Worm (Caenorhabditis elegans) whole organism, L4 larva: ENCODE data around the gene Y50E8A.5.
A peak's percentile ranks its signal among the peaks of the same experiment; 100 is the strongest.

Experiments used
- F10B5.3 ChIP-seq: sonication (generic microtip); optimal IDR thresholded peaks from 2 replicates; lab custom pipeline; 2016; ENCODE audit warnings: mild to moderate bottlenecking, missing genetic modification characterization, missing compliant biosample characterization
- F26F4.8 ChIP-seq: fragments of 200-800 bp; sonication (Bioruptor generic); conservative IDR thresholded peaks from 2 replicates; pipeline ENCODE4 v1.3.6; 2022; ENCODE audit warnings: missing genetic modification characterization, missing compliant biosample characterization
- F44E2.7 ChIP-seq: fragments of 200-800 bp; sonication (Bioruptor generic); IDR thresholded peaks from 2 replicates; pipeline ENCODE4 v2.1.2; 2022; ENCODE audit warnings: missing genetic modification characterization, missing compliant biosample characterization
- F49E8.2 ChIP-seq: sonication (generic microtip); optimal IDR thresholded peaks from 2 replicates; lab custom pipeline; 2016; ENCODE audit warnings: missing compliant biosample characterization, mild to moderate bottlenecking, missing genetic modification characterization, borderline replicate concordance
- T20F7.1 ChIP-seq: fragments of 200-800 bp; sonication (Bioruptor generic); optimal IDR thresholded peaks from 2 replicates; lab custom pipeline; 2018; ENCODE audit warnings: mild to moderate bottlenecking, missing genetic modification characterization, missing compliant biosample characterization
- Y105C5A.15 ChIP-seq: fragments of 200-800 bp; sonication (Bioruptor generic); IDR thresholded peaks from 2 replicates; pipeline ENCODE4 v1.3.6; 2022; ENCODE audit warnings: missing genetic modification characterization, missing compliant biosample characterization
- Y5F2A.4 ChIP-seq: fragments of 200-800 bp; sonication (Bioruptor generic); optimal IDR thresholded peaks from 2 replicates; lab custom pipeline; 2018; ENCODE audit warnings: mild to moderate bottlenecking, missing genetic modification characterization, missing compliant biosample characterization
- aly-2 ChIP-seq: sonication (generic microtip); optimal IDR thresholded peaks from 2 replicates; lab custom pipeline; 2018; ENCODE audit warnings: missing biosample characterization, missing genetic modification characterization
- arid-1 ChIP-seq: fragments of 200-800 bp; sonication (Bioruptor generic); conservative IDR thresholded peaks from 2 replicates; pipeline ENCODE4 v1.3.6; 2022; ENCODE audit warnings: missing genetic modification reagents, missing genetic modification characterization, missing compliant biosample characterization
- attf-4 ChIP-seq: sonication (generic microtip); optimal IDR thresholded peaks from 3 replicates; lab custom pipeline; 2017; ENCODE audit warnings: missing biosample characterization, missing genetic modification characterization
- ceh-20 ChIP-seq: fragments of 200-800 bp; sonication (Bioruptor generic); IDR thresholded peaks from 2 replicates; pipeline ENCODE4 v1.3.6; 2022; ENCODE audit warnings: missing genetic modification reagents, missing genetic modification characterization, missing compliant biosample characterization
- ceh-44 ChIP-seq: fragments of 200-800 bp; sonication (Bioruptor generic); IDR thresholded peaks from 2 replicates; pipeline ENCODE4 v1.3.6; 2022; ENCODE audit warnings: missing genetic modification reagents, missing genetic modification characterization, missing compliant biosample characterization
- ceh-62 ChIP-seq: sonication (generic microtip); optimal IDR thresholded peaks from 2 replicates; lab custom pipeline; 2017; ENCODE audit warnings: missing biosample characterization, missing genetic modification characterization
- daf-19 ChIP-seq: fragments of 200-800 bp; sonication (Bioruptor generic); conservative IDR thresholded peaks from 2 replicates; pipeline ENCODE4 v1.3.6; 2022; ENCODE audit warnings: missing genetic modification characterization, missing compliant biosample characterization
- dpl-1 ChIP-seq: fragments of 150-350 bp; optimal IDR thresholded peaks from 2 replicates; lab custom pipeline; 2014; ENCODE audit warnings: missing biosample characterization, missing genetic modification reagents, missing genetic modification characterization
- dve-1 ChIP-seq: sonication (generic microtip); optimal IDR thresholded peaks from 2 replicates; lab custom pipeline; 2017; ENCODE audit warnings: antibody characterized with exemption, mild to moderate bottlenecking, missing genetic modification characterization, missing compliant biosample characterization; ENCODE audit not compliant: insufficient read depth
- egl-27 ChIP-seq: sonication (generic microtip); optimal IDR thresholded peaks from 3 replicates; lab custom pipeline; 2017; ENCODE audit warnings: missing biosample characterization, missing genetic modification reagents, missing genetic modification characterization
- egl-43 ChIP-seq: fragments of 200-800 bp; sonication (Bioruptor generic); IDR thresholded peaks from 2 replicates; pipeline ENCODE4 v1.3.6; 2022; ENCODE audit warnings: missing genetic modification reagents, missing genetic modification characterization, missing compliant biosample characterization
- fos-1 ChIP-seq: fragments of 150-350 bp; optimal IDR thresholded peaks from 2 replicates; lab custom pipeline; 2014; ENCODE audit warnings: missing biosample characterization, missing genetic modification characterization
- hlh-11 ChIP-seq: fragments of 200-800 bp; sonication (Bioruptor generic); optimal IDR thresholded peaks from 2 replicates; lab custom pipeline; 2018; ENCODE audit warnings: mild to moderate bottlenecking, missing genetic modification characterization, missing compliant biosample characterization
- hmg-1.1 ChIP-seq: fragments of 200-800 bp; sonication (Bioruptor generic); IDR thresholded peaks from 2 replicates; pipeline ENCODE4 v1.3.6; 2022; ENCODE audit warnings: missing genetic modification reagents, missing genetic modification characterization, missing compliant biosample characterization
- lim-7 ChIP-seq: fragments of 200-800 bp; sonication (Bioruptor generic); IDR thresholded peaks from 2 replicates; pipeline ENCODE4 v1.3.6; 2022; ENCODE audit warnings: missing genetic modification characterization, missing compliant biosample characterization
- lin-29 ChIP-seq: fragments of 200-800 bp; sonication (Bioruptor generic); IDR thresholded peaks from 2 replicates; pipeline ENCODE4 v1.3.6; 2022; ENCODE audit warnings: missing genetic modification reagents, missing genetic modification characterization, missing compliant biosample characterization
- lin-38 ChIP-seq: fragments of 200-800 bp; sonication (Bioruptor generic); IDR thresholded peaks from 2 replicates; pipeline ENCODE4 v1.3.6; 2022; ENCODE audit warnings: missing genetic modification reagents, missing genetic modification characterization, missing compliant biosample characterization
- lsy-2 ChIP-seq, 2 experiments: fragments of 150-350 bp in 1 of 2; sonication (generic microtip) in 1 of 2; optimal IDR thresholded peaks; 2 replicates each; lab custom pipeline; 2014 to 2017; ENCODE audit warnings: missing biosample characterization in 2 of 2, missing genetic modification characterization in 2 of 2
- madf-5 ChIP-seq, 2 experiments: fragments of 200-800 bp; sonication (Bioruptor generic); IDR thresholded peaks; 2 replicates each; pipeline ENCODE4 v1.3.6; 2022; ENCODE audit warnings: missing compliant biosample characterization in 2 of 2, missing genetic modification characterization in 2 of 2
- mep-1 ChIP-seq: fragments of 150-350 bp; sonication (generic microtip); optimal IDR thresholded peaks from 3 replicates; lab custom pipeline; 2014; ENCODE audit warnings: missing biosample characterization, missing genetic modification characterization
- mes-2 ChIP-seq: sonication (generic microtip); optimal IDR thresholded peaks from 2 replicates; lab custom pipeline; 2016; ENCODE audit warnings: missing genotype, mild to moderate bottlenecking, missing genetic modification characterization, missing compliant biosample characterization; ENCODE audit not compliant: poor library complexity, severe bottlenecking
- mxl-3 ChIP-seq: fragments of 200-800 bp; sonication (Bioruptor generic); optimal IDR thresholded peaks from 2 replicates; lab custom pipeline; 2018; ENCODE audit warnings: mild to moderate bottlenecking, missing genetic modification characterization, missing compliant biosample characterization
- nhr-102 ChIP-seq: sonication (generic microtip); optimal IDR thresholded peaks from 2 replicates; lab custom pipeline; 2016; ENCODE audit warnings: mild to moderate bottlenecking, missing genetic modification characterization, moderate library complexity, missing compliant biosample characterization
- nhr-111 ChIP-seq: fragments of 200-800 bp; sonication (Bioruptor generic); optimal IDR thresholded peaks from 2 replicates; lab custom pipeline; 2018; ENCODE audit warnings: mild to moderate bottlenecking, missing genetic modification characterization, missing compliant biosample characterization
- nhr-41 ChIP-seq: fragments of 200-800 bp; sonication (Bioruptor generic); IDR thresholded peaks from 2 replicates; pipeline ENCODE4 v1.3.6; 2022; ENCODE audit warnings: missing genetic modification reagents, missing genetic modification characterization, missing compliant biosample characterization
- nhr-48 ChIP-seq: sonication (generic microtip); optimal IDR thresholded peaks from 2 replicates; lab custom pipeline; 2016; ENCODE audit warnings: mild to moderate bottlenecking, missing genetic modification characterization, missing compliant biosample characterization
- nhr-6 ChIP-seq: fragments of 150-350 bp; optimal IDR thresholded peaks from 2 replicates; lab custom pipeline; 2014; ENCODE audit warnings: missing biosample characterization, missing genetic modification characterization
- nhr-77 ChIP-seq: fragments of 150-350 bp; optimal IDR thresholded peaks from 2 replicates; lab custom pipeline; 2014; ENCODE audit warnings: missing biosample characterization, missing genetic modification characterization
- php-3 ChIP-seq: fragments of 200-800 bp; sonication (Bioruptor generic); IDR thresholded peaks from 2 replicates; pipeline ENCODE4 v1.3.6; 2022; ENCODE audit warnings: missing genetic modification reagents, missing genetic modification characterization, missing compliant biosample characterization
- rbr-2 ChIP-seq: sonication (generic microtip); optimal IDR thresholded peaks from 2 replicates; lab custom pipeline; 2016; ENCODE audit warnings: missing genotype, missing genetic modification characterization, missing compliant biosample characterization
- set-16 ChIP-seq: fragments of 200-800 bp; sonication (Bioruptor generic); IDR thresholded peaks from 2 replicates; pipeline ENCODE4 v1.3.6; 2022; ENCODE audit warnings: missing genetic modification reagents, missing genetic modification characterization, missing compliant biosample characterization
- snpc-1.2 ChIP-seq: fragments of 200-800 bp; sonication (Bioruptor generic); IDR thresholded peaks from 2 replicates; pipeline ENCODE4 v1.3.6; 2022; ENCODE audit warnings: missing genetic modification reagents, missing genetic modification characterization, missing compliant biosample characterization
- spr-1 ChIP-seq: sonication (generic microtip); optimal IDR thresholded peaks from 2 replicates; lab custom pipeline; 2016; ENCODE audit warnings: mild to moderate bottlenecking, missing genetic modification characterization, missing compliant biosample characterization
- tag-97 ChIP-seq: fragments of 200-800 bp; sonication (Bioruptor generic); IDR thresholded peaks from 2 replicates; pipeline ENCODE4 v1.3.6; 2022; ENCODE audit warnings: missing genetic modification characterization, missing compliant biosample characterization
- unc-130 ChIP-seq: sonication (generic microtip); optimal IDR thresholded peaks from 2 replicates; lab custom pipeline; 2016; ENCODE audit warnings: missing genetic modification reagents, missing genetic modification characterization, missing compliant biosample characterization
- vab-7 ChIP-seq: fragments of 200-800 bp; sonication (Bioruptor generic); IDR thresholded peaks from 2 replicates; pipeline ENCODE4 v1.3.6; 2022; ENCODE audit warnings: missing genetic modification reagents, missing genetic modification characterization, missing compliant biosample characterization
- zag-1 ChIP-seq: fragments of 150-350 bp; optimal IDR thresholded peaks from 2 replicates; lab custom pipeline; 2014; ENCODE audit warnings: missing biosample characterization, missing genetic modification characterization
- zfp-2 ChIP-seq: sonication (generic microtip); optimal IDR thresholded peaks from 2 replicates; lab custom pipeline; 2016; ENCODE audit warnings: mild to moderate bottlenecking, missing genetic modification characterization, missing compliant biosample characterization
- zfp-3 ChIP-seq: fragments of 200-800 bp; sonication (Bioruptor generic); conservative IDR thresholded peaks from 2 replicates; pipeline ENCODE4 v1.3.6; 2022; ENCODE audit warnings: missing genetic modification reagents, missing genetic modification characterization, missing compliant biosample characterization
- zip-11 ChIP-seq: fragments of 200-800 bp; sonication (Bioruptor generic); IDR thresholded peaks from 2 replicates; pipeline ENCODE4 v1.3.6; 2022; ENCODE audit warnings: missing genetic modification characterization, missing compliant biosample characterization
- ztf-11 ChIP-seq: fragments of 150-350 bp; optimal IDR thresholded peaks from 2 replicates; lab custom pipeline; 2014; ENCODE audit warnings: missing biosample characterization, missing genetic modification characterization
- ztf-7 ChIP-seq: fragments of 150-350 bp; optimal IDR thresholded peaks from 2 replicates; lab custom pipeline; 2014; ENCODE audit warnings: missing biosample characterization, missing genetic modification characterization

The Y50E8A.5 gene

DNA sequence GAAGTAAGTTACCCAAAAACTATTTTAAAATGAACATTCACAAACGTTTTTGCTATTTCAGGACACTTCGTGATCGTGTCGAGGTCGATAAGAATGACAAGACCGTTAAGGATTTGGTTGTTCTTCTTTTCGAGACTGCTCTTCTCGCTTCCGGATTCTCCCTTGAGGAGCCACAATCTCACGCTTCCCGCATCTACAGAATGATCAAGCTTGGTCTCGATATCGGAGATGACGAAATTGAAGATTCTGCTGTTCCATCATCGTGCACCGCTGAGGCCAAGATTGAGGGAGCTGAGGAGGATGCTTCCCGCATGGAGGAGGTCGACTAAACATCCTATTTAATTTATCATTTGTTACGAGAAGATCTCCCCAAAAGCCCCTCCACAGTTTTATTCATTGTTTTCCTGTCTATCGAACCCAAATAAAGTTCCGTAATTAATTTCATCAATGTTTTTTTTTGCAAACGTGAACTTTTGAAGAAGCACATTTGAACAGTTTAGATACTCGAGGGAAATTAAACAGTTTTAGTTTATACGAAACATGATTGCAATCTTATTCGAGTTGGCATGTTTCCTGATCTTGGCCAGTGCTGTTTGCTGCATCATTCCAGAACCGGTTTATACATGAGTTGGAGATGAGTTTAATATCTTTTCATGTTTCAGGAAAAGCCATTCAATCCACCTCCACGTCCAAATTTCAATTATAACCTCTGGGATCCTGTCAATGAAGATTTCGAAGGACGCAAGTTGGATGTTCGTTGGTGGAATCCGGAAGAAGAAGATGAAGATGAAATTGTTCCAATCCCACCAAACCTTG is 48.4 kb downstream of the Y50E8A.5 start, which contains the start of gene C47E8.11:
Gene C47E8.11, plus strand, starts transcription at position 520 of the 816 bp plus-strand sequence.
- TF ChIP-seq php-3 (GFP tag; lab: Robert Waterston, UW) (0 out of 2 replicates have a peak, but pooled peaks have one; percentile 35), nhr-41 (GFP tag; lab: Robert Waterston, UW) (0 out of 2 replicates have a peak, but pooled peaks have one; percentile 14), T20F7.1 (GFP tag; lab: Kevin White, UChicago) (peak; percentile 64), zag-1 (tag; lab: Kevin White, UChicago) (no peak), nhr-111 (peak; percentile 20), unc-130 (no peak), F26F4.8 (GFP tag; lab: Robert Waterston, UW) (peak; percentile 48; the same call in 1 of the 2 replicates), tag-97 (GFP tag; lab: Robert Waterston, UW) (no peak), arid-1 (GFP tag; lab: Robert Waterston, UW) (peak; percentile 44; the same call in 1 of the 2 replicates), rbr-2 (tag; lab: Kevin White, UChicago) (peak; percentile 3), dpl-1 (GFP tag; lab: Kevin White, UChicago) (peak; percentile 9), F49E8.2 (tag; lab: Kevin White, UChicago) (peak; percentile 68), dve-1 (tag; lab: Kevin White, UChicago) (peak; percentile 65), fos-1 (no peak), ceh-62 (tag; lab: Kevin White, UChicago) (no peak), Y105C5A.15 (GFP tag; lab: Robert Waterston, UW) (no peak; the same call in 1 of the 2 replicates), lin-29 (peak; percentile 31; the same call in 1 of the 2 replicates), lsy-2 (tag; optimal IDR thresholded peaks at IDR 0.05; lab: Kevin White, UChicago) (peak in 1 of 2 experiments; percentile 87), snpc-1.2 (GFP tag; lab: Robert Waterston, UW) (peak; percentile 50), ceh-44 (GFP tag; lab: Robert Waterston, UW) (no peak), spr-1 (tag; lab: Kevin White, UChicago) (peak; percentile 10), set-16 (GFP tag; lab: Robert Waterston, UW) (peak; percentile 39), nhr-102 (peak; percentile 45), vab-7 (GFP tag; lab: Robert Waterston, UW) (0 out of 2 replicates have a peak, but pooled peaks have one; percentile 38), aly-2 (tag; lab: Kevin White, UChicago) (peak; percentile 100), nhr-48 (tag; lab: Kevin White, UChicago) (peak; percentile 13), attf-4 (tag; lab: Kevin White, UChicago) (no peak), nhr-6 (tag; lab: Kevin White, UChicago) (peak; percentile 92), ztf-7 (tag; lab: Kevin White, UChicago) (no peak), hlh-11 (tag; lab: Kevin White, UChicago) (peak; percentile 58), zfp-2 (no peak), Y5F2A.4 (no peak), zfp-3 (GFP tag; lab: Robert Waterston, UW) (peak; percentile 92), zip-11 (GFP tag; lab: Robert Waterston, UW) (0 out of 2 replicates have a peak, but pooled peaks have one; percentile 5), lim-7 (GFP tag; lab: Robert Waterston, UW) (peak; percentile 65), nhr-77 (tag; lab: Kevin White, UChicago) (no peak), lin-38 (GFP tag; lab: Robert Waterston, UW) (peak; percentile 72), egl-27 (tag; lab: Kevin White, UChicago) (no peak), daf-19 (GFP tag; lab: Robert Waterston, UW) (no peak), F10B5.3 (tag; lab: Kevin White, UChicago) (no peak), mes-2 (no peak), F44E2.7 (no peak), hmg-1.1 (GFP tag; lab: Robert Waterston, UW) (peak; percentile 39), ztf-11 (tag; lab: Kevin White, UChicago) (no peak), mxl-3 (GFP tag; lab: Kevin White, UChicago) (no peak), egl-43 (GFP tag; lab: Robert Waterston, UW) (no peak), madf-5 (GFP tag; IDR thresholded peaks at IDR 0.05; lab: Robert Waterston, UW) (no peak), mep-1 (tag; lab: Kevin White, UChicago) (peak; percentile 80), ceh-20 (peak; percentile 44; the same call in 1 of the 2 replicates)
